Fruit fly (Drosophila melanogaster): Measurements from ENCODE around the gene CG13601.
A peak's percentile ranks its signal among the peaks of the same experiment; 100 is the strongest.

The CG13601 gene

dm6 chr3R:23942965-23943413, 15.6 kb upstream of the CG13601 start, which contains the start of gene Gdh:
TSS of gene Gdh (minus strand) at chr3R:23943101.
- no peak for TF ChIP-seq D1 (tag; optimal IDR thresholded peaks at IDR 0.05)
- TF ChIP-seq CG8159 (tag; optimal IDR thresholded peaks at IDR 0.05), result no peak
- no peak for TF ChIP-seq CG9948 (tag; optimal IDR thresholded peaks at IDR 0.05)
- peak; percentile 12 for TF ChIP-seq Pif1A (GFP tag; optimal IDR thresholded peaks at IDR 0.05)
- TF ChIP-seq Pif1B (GFP tag; optimal IDR thresholded peaks at IDR 0.05), result no peak
- TF ChIP-seq gl (tag; optimal IDR thresholded peaks at IDR 0.05), result no peak
- TF ChIP-seq CG12605 (GFP tag; IDR thresholded peaks at IDR 0.05), result peak; percentile 57; the same call in 1 of the 2 replicates
- no peak for TF ChIP-seq CG34367 (tag; optimal IDR thresholded peaks at IDR 0.05)
- peak; percentile 60; the same call in 1 of the 2 replicates for TF ChIP-seq Ets98B (GFP tag; IDR thresholded peaks at IDR 0.05)
- TF ChIP-seq CG13204 (GFP tag; optimal IDR thresholded peaks at IDR 0.05), result peak; percentile 34
- peak; percentile 23 for TF ChIP-seq EcR (GFP tag; optimal IDR thresholded peaks at IDR 0.05)
- peak; percentile 20; the same call in 1 of the 2 replicates for TF ChIP-seq CG32121 (GFP tag; IDR thresholded peaks at IDR 0.05)
- no peak for TF ChIP-seq CG17806 (tag; optimal IDR thresholded peaks at IDR 0.05)
- TF ChIP-seq CG15710 (tag; optimal IDR thresholded peaks at IDR 0.05), result no peak
- TF ChIP-seq fd96Ca (GFP tag; IDR thresholded peaks at IDR 0.05), result peak; percentile 19; the same call in 1 of the 3 replicates
- TF ChIP-seq CG10348 (GFP tag; IDR thresholded peaks at IDR 0.05), result no peak
- peak; percentile 39 for TF ChIP-seq Snoo (tag; optimal IDR thresholded peaks at IDR 0.05)
- no peak for TF ChIP-seq CG8301 (tag; optimal IDR thresholded peaks at IDR 0.05)
- TF ChIP-seq rn (GFP tag; IDR thresholded peaks at IDR 0.05), result no peak
- peak; percentile 72; the same call in 2 of the 3 replicates for TF ChIP-seq CG4496 (GFP tag; IDR thresholded peaks at IDR 0.05)
- no peak for TF ChIP-seq CG14655 (GFP tag; optimal IDR thresholded peaks at IDR 0.05)

DNA sequence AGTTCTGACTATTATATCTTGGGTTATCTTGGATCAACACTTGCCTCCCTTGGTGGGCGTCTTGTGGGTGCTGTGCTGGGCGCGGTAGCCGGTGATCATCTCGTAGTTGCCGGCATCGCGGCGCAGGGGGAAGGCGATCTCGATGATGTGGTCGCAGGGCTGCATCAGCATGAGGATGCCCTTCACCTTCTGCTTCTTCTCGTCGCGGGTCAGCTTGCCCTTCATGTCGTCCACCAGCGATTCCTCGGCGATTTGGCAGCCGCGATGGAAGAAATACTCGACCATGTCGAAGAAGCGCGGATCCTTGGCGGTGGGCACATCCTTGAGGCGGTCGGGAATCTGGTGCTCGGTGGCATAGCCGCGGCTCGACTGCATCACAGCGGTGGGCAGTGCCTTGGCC, 15.1 kb upstream of the CG13601 start:
- TF ChIP-seq CG13204 (GFP tag; optimal IDR thresholded peaks at IDR 0.05) (no peak), CG9948 (tag; optimal IDR thresholded peaks at IDR 0.05) (no peak), Ets98B (GFP tag; IDR thresholded peaks at IDR 0.05) (no peak), CG34367 (tag; optimal IDR thresholded peaks at IDR 0.05) (no peak), fd96Ca (GFP tag; IDR thresholded peaks at IDR 0.05) (no peak), gl (tag; optimal IDR thresholded peaks at IDR 0.05) (no peak), CG10348 (GFP tag; IDR thresholded peaks at IDR 0.05) (0 out of 2 replicates have a peak, but pooled peaks have one; percentile 7)

- no peak for TF ChIP-seq fd96Ca (GFP tag; IDR thresholded peaks at IDR 0.05)
- TF ChIP-seq rn (GFP tag; IDR thresholded peaks at IDR 0.05), result no peak
- no peak for TF ChIP-seq CG17806 (tag; optimal IDR thresholded peaks at IDR 0.05)
- no peak for TF ChIP-seq EcR (GFP tag; optimal IDR thresholded peaks at IDR 0.05)
- TF ChIP-seq Pif1B (GFP tag; optimal IDR thresholded peaks at IDR 0.05), result no peak
- no peak for TF ChIP-seq D1 (tag; optimal IDR thresholded peaks at IDR 0.05)
- no peak for TF ChIP-seq CG34367 (tag; optimal IDR thresholded peaks at IDR 0.05)
- no peak for TF ChIP-seq Pif1A (GFP tag; optimal IDR thresholded peaks at IDR 0.05)
- TF ChIP-seq Snoo (tag; optimal IDR thresholded peaks at IDR 0.05), result no peak
- TF ChIP-seq CG32121 (GFP tag; IDR thresholded peaks at IDR 0.05), result peak; percentile 49
- TF ChIP-seq CG10348 (GFP tag; IDR thresholded peaks at IDR 0.05), result no peak
- no peak for TF ChIP-seq CG13204 (GFP tag; optimal IDR thresholded peaks at IDR 0.05)
- peak; percentile 60; the same call in 2 of the 3 replicates for TF ChIP-seq CG4496 (GFP tag; IDR thresholded peaks at IDR 0.05)
- peak; percentile 50 for TF ChIP-seq Ets98B (GFP tag; IDR thresholded peaks at IDR 0.05)
- peak; percentile 35 for TF ChIP-seq CG14655 (GFP tag; optimal IDR thresholded peaks at IDR 0.05)
- peak; percentile 31 for TF ChIP-seq CG8301 (tag; optimal IDR thresholded peaks at IDR 0.05)
- TF ChIP-seq gl (tag; optimal IDR thresholded peaks at IDR 0.05), result no peak
- no peak for TF ChIP-seq CG8159 (tag; optimal IDR thresholded peaks at IDR 0.05)
- no peak; the same call in 1 of the 2 replicates for TF ChIP-seq CG12605 (GFP tag; IDR thresholded peaks at IDR 0.05)
- TF ChIP-seq CG15710 (tag; optimal IDR thresholded peaks at IDR 0.05), result no peak
- peak; percentile 8 for TF ChIP-seq CG9948 (tag; optimal IDR thresholded peaks at IDR 0.05)
Observed at dm6 chr3R:23941643-23942424, 14.4 kb upstream of the CG13601 start.

dm6 chr3R:23940840-23941364, 13.5 kb upstream of the CG13601 start:
- TF ChIP-seq fd96Ca (GFP tag; IDR thresholded peaks at IDR 0.05) (no peak), Snoo (tag; optimal IDR thresholded peaks at IDR 0.05) (no peak), Pif1A (GFP tag; optimal IDR thresholded peaks at IDR 0.05) (no peak), CG9948 (tag; optimal IDR thresholded peaks at IDR 0.05) (no peak), CG8301 (tag; optimal IDR thresholded peaks at IDR 0.05) (no peak), CG15710 (tag; optimal IDR thresholded peaks at IDR 0.05) (no peak)

- no peak for TF ChIP-seq D1 (tag; optimal IDR thresholded peaks at IDR 0.05)
- TF ChIP-seq CG14655 (GFP tag; optimal IDR thresholded peaks at IDR 0.05), result peak; percentile 22
- peak; percentile 37; the same call in 1 of the 2 replicates for TF ChIP-seq CG32121 (GFP tag; IDR thresholded peaks at IDR 0.05)
- peak; percentile 15 for TF ChIP-seq Pif1A (GFP tag; optimal IDR thresholded peaks at IDR 0.05)
- no peak for TF ChIP-seq CG13204 (GFP tag; optimal IDR thresholded peaks at IDR 0.05)
- peak; percentile 60 for TF ChIP-seq CG4496 (GFP tag; IDR thresholded peaks at IDR 0.05)
- TF ChIP-seq Ets98B (GFP tag; IDR thresholded peaks at IDR 0.05), result peak; percentile 65
- no peak for TF ChIP-seq CG17806 (tag; optimal IDR thresholded peaks at IDR 0.05)
- TF ChIP-seq fd96Ca (GFP tag; IDR thresholded peaks at IDR 0.05), result 0 out of 3 replicates have a peak, but pooled peaks have one; percentile 49
- no peak for TF ChIP-seq CG9948 (tag; optimal IDR thresholded peaks at IDR 0.05)
- TF ChIP-seq CG10348 (GFP tag; IDR thresholded peaks at IDR 0.05), result no peak
Observed at dm6 chr3R:23939921-23940839, 12.7 kb upstream of the CG13601 start.

All from whole organism, pupa.